Fruit fly (Drosophila melanogaster): ENCODE data around the gene CG5399.

The CG5399 gene

dm6 chr3R:15694941-15695340 lies at the start of gene CG5399:
CG5399 (plus strand) TSS chr3R:15695241.
- TF ChIP-seq EcR (GFP tag; optimal IDR thresholded peaks at IDR 0.05) (no peak), CG13204 (GFP tag; optimal IDR thresholded peaks at IDR 0.05) (no peak), CG34367 (tag; optimal IDR thresholded peaks at IDR 0.05) (no peak), rn (GFP tag; IDR thresholded peaks at IDR 0.05) (no peak), fd96Ca (GFP tag; IDR thresholded peaks at IDR 0.05) (no peak), CG9948 (tag; optimal IDR thresholded peaks at IDR 0.05) (no peak), D1 (tag; optimal IDR thresholded peaks at IDR 0.05) (no peak), CG8159 (tag; optimal IDR thresholded peaks at IDR 0.05) (no peak), CG32121 (GFP tag; IDR thresholded peaks at IDR 0.05) (no peak), CG17806 (tag; optimal IDR thresholded peaks at IDR 0.05) (no peak), CG14655 (GFP tag; optimal IDR thresholded peaks at IDR 0.05) (no peak), CG4496 (GFP tag; IDR thresholded peaks at IDR 0.05) (no peak), Pif1B (GFP tag; optimal IDR thresholded peaks at IDR 0.05) (no peak), CG15710 (tag; optimal IDR thresholded peaks at IDR 0.05) (no peak)

DNA sequence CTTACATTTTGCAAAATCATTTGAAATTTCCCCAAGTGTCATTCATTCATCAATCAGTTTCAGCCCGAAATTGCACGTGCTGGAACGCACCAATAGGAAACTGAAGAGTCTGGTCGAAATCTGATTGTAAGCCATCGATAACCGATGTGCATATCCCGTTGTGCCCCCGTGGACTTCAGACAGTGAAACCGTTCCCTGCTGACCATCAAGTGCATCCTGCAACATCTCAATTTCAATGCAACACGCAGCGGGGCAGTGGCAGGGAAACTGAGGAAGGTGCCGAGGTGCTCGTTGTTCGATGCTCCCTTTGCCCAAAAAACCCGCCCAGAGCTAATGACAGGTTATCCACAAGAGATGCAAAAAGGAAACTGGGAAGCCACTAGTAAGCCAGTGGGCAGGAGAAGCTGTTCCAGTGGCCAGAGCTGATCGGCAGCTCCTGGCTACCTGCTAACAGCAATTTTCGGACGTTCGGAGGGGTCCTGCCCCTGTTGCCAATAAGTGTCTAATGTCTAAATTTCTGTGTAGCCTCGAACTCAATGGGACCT lies 48.1 kb upstream of the CG5399 start:
- TF ChIP-seq CG12605 (GFP tag; IDR thresholded peaks at IDR 0.05) (no peak), rn (GFP tag; IDR thresholded peaks at IDR 0.05) (no peak)

- no peak for TF ChIP-seq EcR (GFP tag; optimal IDR thresholded peaks at IDR 0.05)
- no peak for TF ChIP-seq CG12605 (GFP tag; IDR thresholded peaks at IDR 0.05)
These were observed 46.1 kb upstream of the CG5399 start for dm6 chr3R:15648898-15649297.

DNA sequence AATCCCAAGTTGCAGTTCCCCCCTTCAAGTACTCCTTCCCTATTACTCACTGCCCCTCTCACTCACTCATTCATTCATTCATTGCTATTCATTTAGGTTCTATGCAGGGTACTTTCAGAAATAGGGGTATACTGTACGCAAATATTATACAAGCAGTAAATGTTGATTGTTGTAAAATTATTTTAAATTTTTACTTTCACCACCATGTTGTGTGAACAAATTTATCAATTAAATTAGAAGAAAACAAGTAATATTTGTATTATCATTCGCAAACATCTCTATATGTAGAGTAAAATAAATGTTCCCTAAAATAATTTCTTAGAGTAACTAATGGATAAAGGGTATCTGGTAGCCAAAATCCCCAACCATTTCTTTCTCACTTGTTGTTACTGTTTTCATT lies 44.8 kb upstream of the CG5399 start:
- no peak for TF ChIP-seq Pif1B (GFP tag; optimal IDR thresholded peaks at IDR 0.05)
- no peak for TF ChIP-seq CG13204 (GFP tag; optimal IDR thresholded peaks at IDR 0.05)
- TF ChIP-seq CG9948 (tag; optimal IDR thresholded peaks at IDR 0.05), result peak; percentile 76
- peak; percentile 19 for TF ChIP-seq Pif1A (GFP tag; optimal IDR thresholded peaks at IDR 0.05)
- TF ChIP-seq EcR (GFP tag; optimal IDR thresholded peaks at IDR 0.05), result no peak
- TF ChIP-seq Ets98B (GFP tag; IDR thresholded peaks at IDR 0.05), result no peak
- TF ChIP-seq CG8301 (tag; optimal IDR thresholded peaks at IDR 0.05), result peak; percentile 57
- TF ChIP-seq D1 (tag; optimal IDR thresholded peaks at IDR 0.05), result peak; percentile 30
- TF ChIP-seq CG14655 (GFP tag; optimal IDR thresholded peaks at IDR 0.05), result peak; percentile 57
- no peak for TF ChIP-seq rn (GFP tag; IDR thresholded peaks at IDR 0.05)
- TF ChIP-seq CG4496 (GFP tag; IDR thresholded peaks at IDR 0.05), result 0 out of 3 replicates have a peak, but pooled peaks have one; percentile 34
- TF ChIP-seq CG12605 (GFP tag; IDR thresholded peaks at IDR 0.05), result no peak
- peak; percentile 69 for TF ChIP-seq CG17806 (tag; optimal IDR thresholded peaks at IDR 0.05)
- TF ChIP-seq CG32121 (GFP tag; IDR thresholded peaks at IDR 0.05), result no peak
- no peak for TF ChIP-seq fd96Ca (GFP tag; IDR thresholded peaks at IDR 0.05)
- TF ChIP-seq Snoo (tag; optimal IDR thresholded peaks at IDR 0.05), result no peak
- peak; percentile 74 for TF ChIP-seq CG34367 (tag; optimal IDR thresholded peaks at IDR 0.05)
- peak; percentile 79 for TF ChIP-seq CG15710 (tag; optimal IDR thresholded peaks at IDR 0.05)
- TF ChIP-seq gl (tag; optimal IDR thresholded peaks at IDR 0.05), result no peak
- peak; percentile 83 for TF ChIP-seq CG8159 (tag; optimal IDR thresholded peaks at IDR 0.05)
- TF ChIP-seq CG10348 (GFP tag; IDR thresholded peaks at IDR 0.05), result no peak

DNA sequence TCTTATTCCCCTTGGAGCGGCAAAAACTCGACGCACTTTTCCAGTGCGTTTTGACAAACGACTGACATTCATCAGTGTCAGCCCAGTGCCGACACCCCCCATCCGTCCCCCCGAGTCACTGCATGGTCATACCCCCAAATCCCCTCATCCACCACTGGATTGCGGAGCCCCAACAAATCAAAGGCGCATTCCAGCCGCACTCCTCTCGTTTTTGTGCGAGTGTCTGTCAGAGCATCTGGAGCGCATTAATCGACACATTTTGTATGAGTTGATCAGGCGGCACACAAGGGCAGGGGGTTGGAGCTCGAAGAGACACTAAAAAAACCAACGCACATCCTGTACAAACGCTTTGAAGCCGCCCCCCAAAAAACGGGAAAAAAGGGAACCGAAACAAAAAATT lies 44.4 kb upstream of the CG5399 start:
- 0 out of 3 replicates have a peak, but pooled peaks have one; percentile 3 for TF ChIP-seq CG4496 (GFP tag; IDR thresholded peaks at IDR 0.05)
- no peak for TF ChIP-seq CG8159 (tag; optimal IDR thresholded peaks at IDR 0.05)

dm6 chr3R:15651770-15652410 lies 43.2 kb upstream of the CG5399 start:
- peak; percentile 90 for TF ChIP-seq CG13204 (GFP tag; optimal IDR thresholded peaks at IDR 0.05)
- TF ChIP-seq Pif1B (GFP tag; optimal IDR thresholded peaks at IDR 0.05), result peak; percentile 98
- peak; percentile 98 for TF ChIP-seq CG9948 (tag; optimal IDR thresholded peaks at IDR 0.05)
- TF ChIP-seq Ets98B (GFP tag; IDR thresholded peaks at IDR 0.05), result peak; percentile 95
- TF ChIP-seq CG4496 (GFP tag; IDR thresholded peaks at IDR 0.05), result peak; percentile 98
- TF ChIP-seq gl (tag; optimal IDR thresholded peaks at IDR 0.05), result peak; percentile 97
- TF ChIP-seq rn (GFP tag; IDR thresholded peaks at IDR 0.05), result peak; percentile 90
- TF ChIP-seq Snoo (tag; optimal IDR thresholded peaks at IDR 0.05), result peak; percentile 97
- TF ChIP-seq D1 (tag; optimal IDR thresholded peaks at IDR 0.05), result peak; percentile 95
- TF ChIP-seq Pif1A (GFP tag; optimal IDR thresholded peaks at IDR 0.05), result peak; percentile 99
- peak; percentile 98 for TF ChIP-seq CG17806 (tag; optimal IDR thresholded peaks at IDR 0.05)
- peak; percentile 99 for TF ChIP-seq CG14655 (GFP tag; optimal IDR thresholded peaks at IDR 0.05)
- peak; percentile 57 for TF ChIP-seq EcR (GFP tag; optimal IDR thresholded peaks at IDR 0.05)
- peak; percentile 98 for TF ChIP-seq CG8159 (tag; optimal IDR thresholded peaks at IDR 0.05)
- TF ChIP-seq fd96Ca (GFP tag; IDR thresholded peaks at IDR 0.05), result peak; percentile 98
- TF ChIP-seq CG34367 (tag; optimal IDR thresholded peaks at IDR 0.05), result peak; percentile 95
- peak; percentile 72 for TF ChIP-seq CG10348 (GFP tag; IDR thresholded peaks at IDR 0.05)
- peak; percentile 93 for TF ChIP-seq CG15710 (tag; optimal IDR thresholded peaks at IDR 0.05)
- TF ChIP-seq CG32121 (GFP tag; IDR thresholded peaks at IDR 0.05), result peak; percentile 95
- peak; percentile 94 for TF ChIP-seq CG12605 (GFP tag; IDR thresholded peaks at IDR 0.05)
- peak; percentile 98 for TF ChIP-seq CG8301 (tag; optimal IDR thresholded peaks at IDR 0.05)

All from whole organism, pupa.